Fruit fly (Drosophila melanogaster) whole organism, embryonic: Measurements from ENCODE around the gene CG14340.

Experiments
- Aef1 ChIP-seq: fragments of 200-800 bp; sonication (Bioruptor generic); IDR thresholded peaks from 3 replicates; pipeline ENCODE4 v1.3.6; 2022; ENCODE audit warnings: missing biosample characterization, missing genetic modification characterization
- Awh ChIP-seq: fragments of 200-800 bp; sonication (Bioruptor generic); IDR thresholded peaks from 2 replicates; pipeline ENCODE4, ENCODE4 v1.3.6; 2022; ENCODE audit warnings: missing biosample characterization, missing genetic modification characterization
- C15 ChIP-seq: fragments of 200-800 bp; sonication (Bioruptor generic); IDR thresholded peaks from 3 replicates; pipeline ENCODE4 v1.3.6; 2022; ENCODE audit warnings: missing biosample characterization, missing genetic modification characterization
- CG10209 ChIP-seq: fragments of 200-800 bp; sonication (Bioruptor generic); optimal IDR thresholded peaks from 3 replicates; lab custom pipeline; 2017; ENCODE audit warnings: missing biosample characterization, mild to moderate bottlenecking, missing genetic modification characterization, missing genetic modification reagents
- CG10321 ChIP-seq: fragments of 200-800 bp; sonication (Bioruptor generic); IDR thresholded peaks from 2 replicates; pipeline ENCODE4 v1.3.6; 2022; ENCODE audit warnings: missing biosample characterization, missing genetic modification characterization
- CG11456 ChIP-seq: fragments of 200-800 bp; sonication (Bioruptor generic); IDR thresholded peaks from 3 replicates; pipeline ENCODE4 v1.3.6; 2022; ENCODE audit warnings: missing biosample characterization, missing genetic modification characterization
- CG11504 ChIP-seq: fragments of 200-800 bp; sonication (Bioruptor generic); optimal IDR thresholded peaks from 3 replicates; lab custom pipeline; 2019; ENCODE audit warnings: missing biosample characterization, mild to moderate bottlenecking, missing genetic modification characterization, moderate library complexity
- CG1233 ChIP-seq: fragments of 200-800 bp; sonication (Bioruptor generic); optimal IDR thresholded peaks from 4 replicates; lab custom pipeline; 2018; ENCODE audit warnings: missing biosample characterization, mild to moderate bottlenecking, missing genetic modification characterization
- CG15073 ChIP-seq: fragments of 200-800 bp; sonication (Bioruptor generic); optimal IDR thresholded peaks from 2 replicates; lab custom pipeline; 2016; ENCODE audit warnings: missing biosample characterization, missing genetic modification characterization
- CG1529 ChIP-seq: fragments of 200-800 bp; sonication (Bioruptor generic); optimal IDR thresholded peaks from 3 replicates; lab custom pipeline; 2018; ENCODE audit warnings: missing biosample characterization, missing genetic modification characterization
- CG2678 ChIP-seq: fragments of 200-800 bp; sonication (Bioruptor generic); optimal IDR thresholded peaks from 3 replicates; lab custom pipeline; 2019; ENCODE audit warnings: missing biosample characterization, mild to moderate bottlenecking, missing genetic modification characterization, moderate library complexity
- CG30431 ChIP-seq: fragments of 200-800 bp; sonication (Bioruptor generic); optimal IDR thresholded peaks from 2 replicates; lab custom pipeline; 2017; ENCODE audit warnings: missing biosample characterization, missing genetic modification characterization
- CG31441 ChIP-seq: fragments of 200-800 bp; sonication (Bioruptor generic); IDR thresholded peaks from 2 replicates; pipeline ENCODE4 v1.3.6; 2022; ENCODE audit warnings: missing biosample characterization, missing genetic modification characterization
- CG4424 ChIP-seq: fragments of 200-800 bp; sonication (Bioruptor generic); optimal IDR thresholded peaks from 3 replicates; lab custom pipeline; 2016; ENCODE audit warnings: missing biosample characterization, missing genetic modification characterization
- CG5180 ChIP-seq: fragments of 200-800 bp; sonication (Bioruptor generic); optimal IDR thresholded peaks from 3 replicates; lab custom pipeline; 2017; ENCODE audit warnings: missing biosample characterization, missing genetic modification characterization, mild to moderate bottlenecking, moderate library complexity, missing genetic modification reagents
- CG6175 ChIP-seq: fragments of 200-800 bp; sonication (Bioruptor generic); IDR thresholded peaks from 3 replicates; pipeline ENCODE4 v1.3.6; 2022; ENCODE audit warnings: missing biosample characterization, missing genetic modification characterization
- CG6272 ChIP-seq: fragments of 200-800 bp; sonication (Bioruptor generic); IDR thresholded peaks from 2 replicates; pipeline ENCODE4 v1.3.6; 2022; ENCODE audit warnings: missing biosample characterization, missing genetic modification characterization
- CG6683 ChIP-seq: fragments of 200-800 bp; sonication (Bioruptor generic); optimal IDR thresholded peaks from 2 replicates; lab custom pipeline; 2017; ENCODE audit warnings: missing biosample characterization, mild to moderate bottlenecking, missing genetic modification characterization, missing genetic modification reagents
- CG7372 ChIP-seq: fragments of 200-800 bp; sonication (Bioruptor generic); IDR thresholded peaks from 2 replicates; pipeline ENCODE4 v1.3.6; 2022; ENCODE audit warnings: missing biosample characterization, missing genetic modification characterization
- CHES-1-like ChIP-seq: fragments of 200-800 bp; sonication (Bioruptor generic); optimal IDR thresholded peaks from 2 replicates; lab custom pipeline; 2016; ENCODE audit warnings: missing biosample characterization, missing genetic modification characterization
- Dfd ChIP-seq, 2 experiments: fragments of >200 bp; optimal IDR thresholded peaks; 2 replicates each; lab custom pipeline; 2017; ENCODE audit warnings: missing biosample characterization in 2 of 2, missing genetic modification characterization in 2 of 2
- Doc3 ChIP-seq: fragments of 200-800 bp; sonication (Bioruptor generic); IDR thresholded peaks from 3 replicates; pipeline ENCODE4 v1.3.6; 2022; ENCODE audit warnings: missing biosample characterization, missing genetic modification characterization; ENCODE audit not compliant: partially characterized antibody
- Dp ChIP-seq: fragments of 200-800 bp; sonication (Bioruptor generic); optimal IDR thresholded peaks from 2 replicates; lab custom pipeline; 2018; ENCODE audit warnings: missing biosample characterization, mild to moderate bottlenecking, missing genetic modification characterization, moderate library complexity
- Dref ChIP-seq: fragments of 200-800 bp; sonication (Bioruptor generic); IDR thresholded peaks from 2 replicates; pipeline ENCODE4 v1.3.6; 2022; ENCODE audit warnings: missing biosample characterization, missing genetic modification characterization
- Gsc ChIP-seq: fragments of 200-800 bp; sonication (Bioruptor generic); IDR thresholded peaks from 2 replicates; pipeline ENCODE4 v1.3.6; 2022; ENCODE audit warnings: missing biosample characterization, missing genetic modification characterization
- Hey ChIP-seq: fragments of 200-800 bp; sonication (Bioruptor generic); optimal IDR thresholded peaks from 3 replicates; lab custom pipeline; 2018; ENCODE audit warnings: missing biosample characterization, mild to moderate bottlenecking, missing genetic modification characterization
- Mes4 ChIP-seq: fragments of 200-800 bp; sonication (Bioruptor generic); optimal IDR thresholded peaks from 2 replicates; lab custom pipeline; 2016; ENCODE audit warnings: missing biosample characterization, missing genetic modification characterization
- Rx ChIP-seq: fragments of 200-800 bp; sonication (Bioruptor generic); IDR thresholded peaks from 2 replicates; pipeline ENCODE4 v1.3.6; 2022; ENCODE audit warnings: missing biosample characterization, missing genetic modification characterization
- Tbp ChIP-seq: fragments of >200 bp; optimal IDR thresholded peaks from 2 replicates; lab custom pipeline; 2018; ENCODE audit warnings: missing biosample characterization, missing genetic modification characterization
- Trl ChIP-seq, 3 experiments: fragments of >200 bp in 2 of 3; fragments of 200-800 bp in 1 of 3; sonication (Bioruptor generic) in 1 of 3; optimal IDR thresholded peaks; 2 replicates in 1 of 3; 3 replicates in 2 of 3; lab custom pipeline; 2016 to 2017; ENCODE audit warnings: missing biosample characterization in 1 of 3, missing genetic modification characterization in 1 of 3
- ase ChIP-seq: fragments of 200-800 bp; sonication (Bioruptor generic); IDR thresholded peaks from 3 replicates; pipeline ENCODE4 v1.3.6; 2022; ENCODE audit warnings: missing biosample characterization, missing genetic modification characterization
- cato ChIP-seq: fragments of 200-800 bp; sonication (Bioruptor generic); optimal IDR thresholded peaks from 2 replicates; lab custom pipeline; 2016; ENCODE audit warnings: missing biosample characterization, missing genetic modification characterization, borderline replicate concordance
- chn ChIP-seq: fragments of 200-800 bp; sonication (Bioruptor generic); optimal IDR thresholded peaks from 2 replicates; lab custom pipeline; 2016; ENCODE audit warnings: missing biosample characterization, missing genetic modification characterization
- crol ChIP-seq: fragments of 200-800 bp; sonication (Bioruptor generic); IDR thresholded peaks from 2 replicates; pipeline ENCODE4 v1.3.6; 2022; ENCODE audit warnings: missing biosample characterization, missing genetic modification characterization
- cwo ChIP-seq: fragments of 200-800 bp; sonication (Bioruptor generic); optimal IDR thresholded peaks from 3 replicates; lab custom pipeline; 2017; ENCODE audit warnings: missing biosample characterization, missing genetic modification characterization, mild to moderate bottlenecking, moderate library complexity, missing genetic modification reagents
- fru ChIP-seq: fragments of >200 bp; optimal IDR thresholded peaks from 2 replicates; lab custom pipeline; 2017
- ftz-f1 ChIP-seq: fragments of 200-800 bp; sonication (Bioruptor generic); optimal IDR thresholded peaks from 2 replicates; lab custom pipeline; 2016; ENCODE audit warnings: missing biosample characterization, missing genetic modification characterization
- grn ChIP-seq: fragments of 200-800 bp; sonication (Bioruptor generic); optimal IDR thresholded peaks from 3 replicates; lab custom pipeline; 2017; ENCODE audit warnings: missing biosample characterization, missing genetic modification characterization
- gt ChIP-seq: fragments of 200-800 bp; sonication (Bioruptor generic); IDR thresholded peaks from 2 replicates; pipeline ENCODE4 v1.3.6; 2022; ENCODE audit warnings: missing biosample characterization, missing genetic modification characterization
- h ChIP-seq: fragments of >200 bp; optimal IDR thresholded peaks from 2 replicates; lab custom pipeline; 2017
- lab ChIP-seq: fragments of 200-800 bp; sonication (Bioruptor generic); optimal IDR thresholded peaks from 3 replicates; lab custom pipeline; 2017; ENCODE audit warnings: missing biosample characterization, missing genetic modification characterization, mild to moderate bottlenecking, moderate library complexity, missing genetic modification reagents
- lilli ChIP-seq: fragments of 200-800 bp; sonication (Bioruptor generic); optimal IDR thresholded peaks from 3 replicates; lab custom pipeline; 2016; ENCODE audit warnings: missing biosample characterization, missing genetic modification characterization
- mam ChIP-seq: fragments of 200-800 bp; sonication (Bioruptor generic); optimal IDR thresholded peaks from 3 replicates; lab custom pipeline; 2016; ENCODE audit warnings: missing biosample characterization, missing genetic modification characterization
- pnt ChIP-seq: fragments of 200-800 bp; sonication (Bioruptor generic); optimal IDR thresholded peaks from 3 replicates; lab custom pipeline; 2016; ENCODE audit warnings: missing biosample characterization, missing genetic modification characterization
- psq ChIP-seq: fragments of 200-800 bp; sonication (Bioruptor generic); optimal IDR thresholded peaks from 2 replicates; lab custom pipeline; 2017; ENCODE audit warnings: missing biosample characterization, missing genetic modification characterization
- tin ChIP-seq: fragments of 200-800 bp; sonication (Bioruptor generic); optimal IDR thresholded peaks from 3 replicates; lab custom pipeline; 2016; ENCODE audit warnings: missing biosample characterization, missing genetic modification characterization
- tna ChIP-seq: fragments of 200-800 bp; sonication (Bioruptor generic); IDR thresholded peaks from 2 replicates; pipeline ENCODE4 v1.3.6; 2022; ENCODE audit warnings: missing biosample characterization, missing genetic modification characterization; ENCODE audit not compliant: partially characterized antibody
- wek ChIP-seq: fragments of 200-800 bp; sonication (Bioruptor generic); optimal IDR thresholded peaks from 3 replicates; lab custom pipeline; 2018; ENCODE audit warnings: missing biosample characterization, mild to moderate bottlenecking, missing genetic modification characterization, moderate library complexity
- zfh1 ChIP-seq: fragments of 200-800 bp; sonication (Bioruptor generic); IDR thresholded peaks from 3 replicates; pipeline ENCODE4 v1.3.6; 2022; ENCODE audit warnings: missing biosample characterization, missing genetic modification characterization

CG14340 gene

DNA sequence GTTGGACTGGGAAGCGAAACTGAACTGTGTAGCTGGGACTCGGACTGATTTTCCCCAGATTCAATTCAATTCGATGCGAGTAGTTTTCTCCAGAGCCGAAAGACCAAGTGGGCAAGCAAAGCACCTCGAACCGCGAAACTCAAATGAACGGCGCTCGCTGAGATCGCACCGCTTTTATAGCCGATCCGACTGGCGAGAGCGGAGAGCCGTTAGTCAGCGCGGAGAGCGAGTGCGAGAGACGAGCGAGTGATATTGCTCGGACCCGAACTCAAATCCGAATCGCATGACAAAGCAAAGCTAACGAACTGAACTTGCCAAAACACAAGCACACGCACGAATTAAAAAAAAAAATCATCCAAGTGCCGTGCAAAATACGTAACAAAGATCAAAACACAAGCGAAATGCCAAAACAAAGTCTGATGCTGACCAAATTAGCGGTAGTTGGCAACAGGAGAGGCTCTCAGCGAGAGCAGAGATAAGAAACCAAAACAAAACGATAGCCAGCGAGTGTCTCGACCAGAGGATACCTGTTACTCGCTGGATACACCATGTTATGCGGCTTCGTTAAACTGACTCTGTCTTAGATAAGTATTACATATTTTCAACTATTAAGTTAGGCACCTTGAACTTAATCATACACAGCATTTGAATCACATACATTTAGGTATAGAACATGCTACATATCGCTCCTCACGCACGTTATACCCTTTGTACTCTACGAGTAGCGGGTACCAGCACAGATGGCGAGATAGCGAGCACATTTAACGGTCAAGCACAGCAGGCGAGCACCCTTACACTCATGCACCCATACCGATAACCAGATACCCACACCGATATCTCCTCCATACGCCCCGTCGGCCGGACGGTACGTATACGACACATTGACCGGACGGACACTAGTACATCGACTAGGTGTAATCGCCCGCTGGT, 6.4 kb downstream of the CG14340 start (continued):
- TF ChIP-seq grn (GFP tag; lab: Kevin White, UChicago): peak; percentile 92
- peak; percentile 77 for TF ChIP-seq mam (GFP tag; lab: Kevin White, UChicago)
- TF ChIP-seq CG10209 (GFP tag; lab: Kevin White, UChicago): peak; percentile 72
- TF ChIP-seq Aef1 (GFP tag; lab: Robert Waterston, UW): peak; percentile 69
- TF ChIP-seq tna: peak; percentile 42; the same call in 1 of the 2 replicates
- peak; percentile 50 for TF ChIP-seq Rx (GFP tag; lab: Robert Waterston, UW)
- TF ChIP-seq ase (GFP tag; lab: Robert Waterston, UW): peak; percentile 55; the same call in 1 of the 3 replicates
- peak; percentile 20 for TF ChIP-seq ftz-f1
- no peak for TF ChIP-seq CG5180 (GFP tag; lab: Kevin White, UChicago)
- peak; percentile 38 for TF ChIP-seq CG6683
- TF ChIP-seq zfh1 (GFP tag; lab: Robert Waterston, UW): peak; percentile 72
- no peak for TF ChIP-seq gt (GFP tag; lab: Robert Waterston, UW)
- no peak for TF ChIP-seq h (lab: Kevin White, UChicago)
- peak; percentile 48 for TF ChIP-seq CG1233
- peak; percentile 36; the same call in 1 of the 2 replicates for TF ChIP-seq Awh (GFP tag; lab: Robert Waterston, UW)
- peak; percentile 19 for TF ChIP-seq pnt (GFP tag; lab: Kevin White, UChicago)
- TF ChIP-seq CG30431 (GFP tag; lab: Kevin White, UChicago): peak; percentile 40
- no peak for TF ChIP-seq wek (GFP tag; lab: Kevin White, UChicago)
- peak; percentile 85 for TF ChIP-seq cwo (GFP tag; lab: Kevin White, UChicago)
- TF ChIP-seq Doc3 (GFP tag; lab: Robert Waterston, UW): no peak; the same call in 2 of the 3 replicates
- TF ChIP-seq Trl (optimal IDR thresholded peaks at IDR 0.05; lab: Kevin White, UChicago): peak; percentile 80 to 94
- TF ChIP-seq Trl (GFP tag; optimal IDR thresholded peaks at IDR 0.05; lab: Kevin White, UChicago): peak; percentile 59
- TF ChIP-seq tin (GFP tag; lab: Kevin White, UChicago): peak; percentile 57
- peak; percentile 66 for TF ChIP-seq CG11456 (GFP tag; lab: Robert Waterston, UW)
- TF ChIP-seq CG7372 (GFP tag; lab: Robert Waterston, UW): peak; percentile 65
- TF ChIP-seq C15 (GFP tag; lab: Robert Waterston, UW): peak; percentile 74; the same call in 1 of the 3 replicates
- TF ChIP-seq psq: peak; percentile 7
- TF ChIP-seq Gsc: 0 out of 2 replicates have a peak, but pooled peaks have one; percentile 6
- TF ChIP-seq Dp (GFP tag; lab: Kevin White, UChicago): no peak
- TF ChIP-seq CG6175 (GFP tag; lab: Robert Waterston, UW): peak; percentile 22; the same call in 1 of the 3 replicates
- TF ChIP-seq fru (lab: Kevin White, UChicago): peak; percentile 50
- TF ChIP-seq CG31441: peak; percentile 73
- no peak for TF ChIP-seq Dfd (GFP tag; optimal IDR thresholded peaks at IDR 0.05; lab: Kevin White, UChicago)
- peak; percentile 57 for TF ChIP-seq CG6272 (GFP tag; lab: Robert Waterston, UW)
- TF ChIP-seq crol: no peak
- TF ChIP-seq lilli (GFP tag; lab: Kevin White, UChicago): peak; percentile 85
- peak; percentile 82 for TF ChIP-seq CHES-1-like (GFP tag; lab: Kevin White, UChicago)
- TF ChIP-seq CG2678 (tag; lab: Kevin White, UChicago): peak; percentile 80
- TF ChIP-seq CG10321 (GFP tag; lab: Robert Waterston, UW): no peak
- TF ChIP-seq Mes4 (GFP tag; lab: Kevin White, UChicago): peak; percentile 32
- TF ChIP-seq Hey: peak; percentile 29
- TF ChIP-seq Dref (GFP tag; lab: Robert Waterston, UW): 0 out of 2 replicates have a peak, but pooled peaks have one; percentile 23
- TF ChIP-seq lab: peak; percentile 84
- TF ChIP-seq CG1529 (GFP tag; lab: Kevin White, UChicago): peak; percentile 25
- TF ChIP-seq CG15073: no peak
- no peak for TF ChIP-seq Tbp (GFP tag; lab: Kevin White, UChicago)
- peak; percentile 24 for TF ChIP-seq cato
- peak; percentile 54 for TF ChIP-seq CG4424 (GFP tag; lab: Kevin White, UChicago)
- TF ChIP-seq CG11504 (tag; lab: Kevin White, UChicago): peak; percentile 73
- peak; percentile 53 for TF ChIP-seq chn (GFP tag; lab: Kevin White, UChicago)
